Worm (Caenorhabditis elegans): ENCODE measurements around the gene srbc-59.
"Not testable (repeated sequence)": the region's sequence is repeated elsewhere in the genome, so short reads cannot be mapped to it uniquely, and the experiment has no call there.

The srbc-59 gene

DNA sequence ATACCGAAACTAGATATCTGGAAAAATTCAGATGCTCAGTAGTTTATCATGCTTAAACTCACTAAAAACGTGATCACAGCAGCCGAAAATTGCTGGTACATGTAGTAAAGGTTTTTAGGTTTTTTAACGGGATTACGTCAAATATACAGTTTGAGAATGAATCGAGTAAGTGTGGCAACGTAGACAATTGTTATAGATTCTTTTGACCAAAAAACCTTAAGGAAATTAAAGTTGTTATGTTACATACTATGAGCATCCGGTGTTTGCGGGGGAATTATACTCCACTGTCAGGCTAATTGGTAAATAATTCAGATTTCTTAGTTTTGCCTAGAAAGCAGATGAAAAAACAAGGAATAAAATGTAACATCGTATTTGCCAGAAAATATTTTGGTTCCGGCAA, 42.2 kb downstream of the srbc-59 start, which contains the start of gene srx-32:
Gene srx-32 (minus strand): TSS at position 101 of the 400 bp plus-strand sequence.
- not testable (repeated sequence) for TF ChIP-seq sem-2 (GFP tag; optimal IDR thresholded peaks at IDR 0.05); cnd-1 (tag; optimal IDR thresholded peaks at IDR 0.05); nhr-28 (tag; optimal IDR thresholded peaks at IDR 0.05)

- TF ChIP-seq unc-120 (tag; optimal IDR thresholded peaks at IDR 0.05; ENCODE audit: poor library complexity, severe bottlenecking); sptf-1 (tag; optimal IDR thresholded peaks at IDR 0.05); ceh-83 (GFP tag; optimal IDR thresholded peaks at IDR 0.05): not testable (repeated sequence)
Observed at ce11 chrV:822922-823321, 44.5 kb downstream of the srbc-59 start, which contains the start of gene srx-31. TSS of gene srx-31 (minus strand) at chrV:823022.

- no peak for TF ChIP-seq lin-13 (tag; optimal IDR thresholded peaks at IDR 0.05)
- no peak for TF ChIP-seq unc-120 (tag; optimal IDR thresholded peaks at IDR 0.05; ENCODE audit: poor library complexity, severe bottlenecking)
- TF ChIP-seq cnd-1 (tag; optimal IDR thresholded peaks at IDR 0.05): no peak
- TF ChIP-seq bed-3 (GFP tag; optimal IDR thresholded peaks at IDR 0.05): no peak
- TF ChIP-seq zip-8 (tag; optimal IDR thresholded peaks at IDR 0.05): no peak
- no peak for TF ChIP-seq M03D4.4 (tag; optimal IDR thresholded peaks at IDR 0.05)
- TF ChIP-seq ceh-83 (GFP tag; optimal IDR thresholded peaks at IDR 0.05): no peak
- no peak for TF ChIP-seq snpc-4 (tag; optimal IDR thresholded peaks at IDR 0.05)
- no peak for TF ChIP-seq ceh-43 (GFP tag; optimal IDR thresholded peaks at IDR 0.05)
- TF ChIP-seq blmp-1 (tag; optimal IDR thresholded peaks at IDR 0.05): no peak
- TF ChIP-seq elt-3 (tag; optimal IDR thresholded peaks at IDR 0.05): no peak
- TF ChIP-seq nhr-76 (tag; optimal IDR thresholded peaks at IDR 0.05): no peak
- TF ChIP-seq ztf-11 (tag; optimal IDR thresholded peaks at IDR 0.05): no peak
- no peak for TF ChIP-seq unc-39 (tag; optimal IDR thresholded peaks at IDR 0.05)
- no peak for TF ChIP-seq tbx-8 (GFP tag; optimal IDR thresholded peaks at IDR 0.05)
Observed at ce11 chrV:826097-826496, 47.7 kb downstream of the srbc-59 start, which contains the start of gene F41H8.2. TSS of gene F41H8.2 (plus strand) at chrV:826397.

Measured in whole organism, mixed stage, embryonic.